Worm (Caenorhabditis elegans) whole organism, L3 larva: ENCODE results near the gene F20A1.2.

Experiments
- ceh-82 ChIP-seq: fragments of 150-350 bp; optimal IDR thresholded peaks from 2 replicates; lab custom pipeline; 2014; ENCODE audit warnings: missing biosample characterization, missing genetic modification characterization
- elt-3 ChIP-seq, 3 experiments: fragments of 150-350 bp in 1 of 3; sonication (generic microtip) in 2 of 3; optimal IDR thresholded peaks; 2 replicates in 2 of 3; 4 replicates in 1 of 3; lab custom pipeline; 2014 to 2017; ENCODE audit warnings: missing biosample characterization in 3 of 3, missing genetic modification characterization in 3 of 3
- nhr-23 ChIP-seq: fragments of 150-350 bp; optimal IDR thresholded peaks from 2 replicates; lab custom pipeline; 2014; ENCODE audit warnings: missing biosample characterization, missing genetic modification reagents, missing genetic modification characterization
- unc-62 ChIP-seq: fragments of 150-350 bp; sonication (generic microtip); optimal IDR thresholded peaks from 4 replicates; lab custom pipeline; 2014; ENCODE audit warnings: missing biosample characterization, missing genetic modification reagents, missing genetic modification characterization
- ztf-4 ChIP-seq: fragments of 150-350 bp; optimal IDR thresholded peaks from 2 replicates; lab custom pipeline; 2014; ENCODE audit warnings: missing biosample characterization, missing genetic modification characterization

DNA sequence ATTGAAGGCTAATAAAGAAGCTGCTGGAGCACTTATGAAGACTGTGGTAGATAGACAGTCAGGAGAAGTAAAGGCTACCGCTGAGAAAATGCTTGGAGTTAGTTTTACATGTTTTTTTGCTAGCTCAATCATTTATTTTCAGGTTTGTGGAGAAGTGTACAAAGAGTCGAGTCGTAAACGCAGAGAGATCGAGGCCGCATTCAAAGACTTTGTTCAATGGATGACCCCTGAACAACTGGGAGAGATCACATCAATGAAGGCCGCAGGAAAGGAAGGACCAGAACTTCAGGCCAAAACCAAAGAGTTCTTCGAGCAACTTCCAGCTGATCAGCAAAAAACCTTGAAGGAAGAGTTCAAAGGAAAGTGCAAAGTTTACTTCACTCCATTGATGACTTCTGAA, 32.7 kb downstream of the F20A1.2 start:
- no peak for TF ChIP-seq elt-3 (tag; optimal IDR thresholded peaks at IDR 0.05; lab: Kevin White, UChicago)
- TF ChIP-seq ztf-4, result no peak
- no peak for TF ChIP-seq unc-62
- no peak for TF ChIP-seq nhr-23 (tag; lab: Kevin White, UChicago)
- no peak for TF ChIP-seq ceh-82 (tag; lab: Kevin White, UChicago)
